Worm (Caenorhabditis elegans) whole organism, midembryonic: ENCODE results near the gene C32D5.12.

Experiments used
- T22C8.4 ChIP-seq: fragments of 200-800 bp; sonication (Bioruptor generic); IDR thresholded peaks from 2 replicates; pipeline ENCODE4 v1.3.6; 2022; ENCODE audit warnings: missing genetic modification characterization, missing compliant biosample characterization
- cog-1 ChIP-seq: sonication (generic microtip); optimal IDR thresholded peaks from 2 replicates; lab custom pipeline; 2016; ENCODE audit warnings: missing genetic modification characterization, missing compliant biosample characterization
- flt-1 ChIP-seq: fragments of 200-800 bp; sonication (Bioruptor generic); IDR thresholded peaks from 2 replicates; pipeline ENCODE4 v1.3.6; 2022; ENCODE audit warnings: missing genetic modification characterization, missing compliant biosample characterization
- klf-2 ChIP-seq: fragments of 200-800 bp; sonication (Bioruptor generic); conservative IDR thresholded peaks from 2 replicates; pipeline ENCODE4 v1.3.6; 2022; ENCODE audit warnings: missing genetic modification reagents, missing genetic modification characterization, missing compliant biosample characterization
- med-1 ChIP-seq: sonication (generic microtip); optimal IDR thresholded peaks from 2 replicates; lab custom pipeline; 2017; ENCODE audit warnings: missing genetic modification characterization, mild to moderate bottlenecking, missing compliant biosample characterization, antibody characterized with exemption, missing genetic modification reagents; ENCODE audit not compliant: insufficient read depth
- ref-1 ChIP-seq: fragments of 200-800 bp; sonication (Bioruptor generic); conservative IDR thresholded peaks from 2 replicates; pipeline ENCODE4 v1.3.6; 2022; ENCODE audit warnings: missing genetic modification reagents, missing genetic modification characterization, missing compliant biosample characterization
- tab-1 ChIP-seq: fragments of 200-800 bp; sonication (Bioruptor generic); IDR thresholded peaks from 2 replicates; pipeline ENCODE4 v1.3.6; 2022; ENCODE audit warnings: missing genetic modification characterization, missing compliant biosample characterization
- ztf-23 ChIP-seq: fragments of 200-800 bp; sonication (Bioruptor generic); IDR thresholded peaks from 2 replicates; pipeline ENCODE4 v1.3.6; 2022; ENCODE audit warnings: missing genetic modification reagents, missing genetic modification characterization, missing compliant biosample characterization
- ztf-29 ChIP-seq: fragments of 200-800 bp; sonication (Bioruptor generic); IDR thresholded peaks from 2 replicates; pipeline ENCODE4 v1.3.6; 2022; ENCODE audit warnings: missing genetic modification reagents, missing genetic modification characterization, missing compliant biosample characterization

C32D5.12 gene

DNA sequence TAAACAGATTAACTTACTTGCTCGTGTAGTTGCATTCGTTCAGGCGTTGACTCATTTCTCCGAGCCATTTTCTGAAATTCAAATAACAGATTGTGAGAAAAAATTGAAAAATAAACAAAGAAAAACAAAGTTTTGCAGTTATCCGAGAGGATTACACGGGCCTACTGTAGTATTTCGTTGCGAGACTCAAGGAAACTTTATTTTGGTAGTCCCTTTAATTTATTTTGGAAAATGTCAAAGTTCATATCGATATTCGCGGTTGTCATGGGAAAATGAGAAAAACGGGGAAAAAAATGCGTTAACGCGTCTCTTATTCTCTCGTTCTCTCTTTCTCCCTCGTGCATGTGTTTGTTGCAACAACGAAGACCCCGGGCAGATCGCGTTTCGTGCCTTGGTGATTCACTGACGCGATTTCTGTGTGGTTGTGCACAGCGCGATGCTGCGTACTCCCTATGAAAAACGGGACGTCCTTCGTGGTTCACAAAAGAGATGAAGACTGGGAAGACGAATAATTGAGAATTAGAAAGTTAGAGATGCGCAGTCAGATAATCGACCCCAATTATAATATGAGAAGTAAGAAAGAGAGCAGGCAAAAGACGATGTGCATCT is 27.5 kb downstream of the C32D5.12 start, which contains the start of gene set-4:
Gene set-4 (minus strand): TSS at position 120 of the 609 bp plus-strand sequence.
- TF ChIP-seq ztf-23 (peak; percentile 67; the same call in 1 of the 2 replicates), med-1 (GFP tag; lab: Kevin White, UChicago) (no peak), flt-1 (peak; percentile 52; the same call in 1 of the 2 replicates), ztf-29 (GFP tag; lab: Robert Waterston, UW) (no peak), cog-1 (tag; lab: Kevin White, UChicago) (peak; percentile 77)

- TF ChIP-seq cog-1 (tag; lab: Kevin White, UChicago) = no peak
- no peak for TF ChIP-seq ref-1
- TF ChIP-seq tab-1 (GFP tag; lab: Robert Waterston, UW) = no peak
- TF ChIP-seq ztf-29 (GFP tag; lab: Robert Waterston, UW) = no peak
- TF ChIP-seq T22C8.4 = no peak
- TF ChIP-seq med-1 (GFP tag; lab: Kevin White, UChicago) = no peak
- no peak for TF ChIP-seq klf-2 (GFP tag; lab: Robert Waterston, UW)
- TF ChIP-seq flt-1 = no peak
- TF ChIP-seq ztf-23 = no peak
Measured at ce11 chrII:6328672-6329071, 30.1 kb downstream of the C32D5.12 start.

- TF ChIP-seq cog-1 (tag; lab: Kevin White, UChicago) = no peak
- TF ChIP-seq ref-1 = no peak
- no peak for TF ChIP-seq klf-2 (GFP tag; lab: Robert Waterston, UW)
- TF ChIP-seq med-1 (GFP tag; lab: Kevin White, UChicago) = no peak
- no peak for TF ChIP-seq T22C8.4
- TF ChIP-seq ztf-23 = no peak
- TF ChIP-seq flt-1 = no peak
- no peak for TF ChIP-seq tab-1 (GFP tag; lab: Robert Waterston, UW)
- TF ChIP-seq ztf-29 (GFP tag; lab: Robert Waterston, UW) = no peak
Measured at ce11 chrII:6327317-6327716, 31.5 kb downstream of the C32D5.12 start.

DNA sequence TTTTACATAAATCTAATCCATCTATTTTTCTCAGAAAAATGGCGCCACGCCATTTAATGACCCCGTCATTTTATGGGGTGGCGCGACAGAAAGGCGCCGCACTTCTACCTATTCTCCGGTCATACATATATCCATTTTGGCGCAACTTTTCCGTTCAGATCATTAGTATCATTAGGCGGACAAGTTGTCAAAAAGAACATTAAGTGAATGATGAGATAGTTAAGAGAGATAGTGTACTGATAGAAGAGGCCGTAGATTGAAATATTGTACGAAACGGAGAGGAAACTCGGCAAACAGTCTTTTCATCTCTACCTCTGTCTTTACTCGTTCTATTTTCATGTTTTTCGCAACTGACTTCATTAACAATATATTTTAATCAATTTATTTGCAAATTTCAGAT is 34.7 kb downstream of the C32D5.12 start, which contains the start of gene sma-6:
Gene sma-6 (plus strand): TSS at position 399 of the 400 bp plus-strand sequence.
- no peak for TF ChIP-seq flt-1
- TF ChIP-seq ztf-23 = no peak
- TF ChIP-seq ref-1 = no peak
- TF ChIP-seq ztf-29 (GFP tag; lab: Robert Waterston, UW) = no peak
- no peak for TF ChIP-seq med-1 (GFP tag; lab: Kevin White, UChicago)
- no peak for TF ChIP-seq klf-2 (GFP tag; lab: Robert Waterston, UW)
- no peak for TF ChIP-seq cog-1 (tag; lab: Kevin White, UChicago)
- no peak for TF ChIP-seq T22C8.4
- TF ChIP-seq tab-1 (GFP tag; lab: Robert Waterston, UW) = no peak

DNA sequence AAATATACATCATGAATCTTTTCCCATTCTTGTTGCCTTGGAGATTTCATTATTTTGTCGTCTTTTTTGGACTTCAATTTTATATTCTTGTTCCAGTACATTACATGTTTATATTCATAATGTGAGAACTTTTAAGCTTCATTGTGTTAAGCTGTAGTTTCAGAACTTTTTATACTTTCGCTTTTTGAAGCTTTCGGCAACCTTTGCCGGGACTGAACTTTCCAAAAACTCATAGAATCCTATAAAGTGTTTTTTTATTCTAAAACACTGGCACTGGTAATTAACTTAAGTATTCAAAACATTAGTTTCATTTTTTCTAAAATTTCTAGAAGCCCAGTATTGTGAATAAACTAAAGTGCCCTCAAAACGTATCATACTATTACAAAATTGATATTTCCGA is 35.8 kb downstream of the C32D5.12 start, which contains the start of gene C32D5.4:
Gene C32D5.4 (minus strand): TSS at position 101 of the 400 bp plus-strand sequence.
- TF ChIP-seq flt-1 = no peak
- TF ChIP-seq tab-1 (GFP tag; lab: Robert Waterston, UW) = no peak
- TF ChIP-seq ztf-29 (GFP tag; lab: Robert Waterston, UW) = no peak
- no peak for TF ChIP-seq cog-1 (tag; lab: Kevin White, UChicago)
- TF ChIP-seq med-1 (GFP tag; lab: Kevin White, UChicago) = no peak
- TF ChIP-seq ref-1 = no peak
- no peak for TF ChIP-seq ztf-23
- TF ChIP-seq klf-2 (GFP tag; lab: Robert Waterston, UW) = no peak
- TF ChIP-seq T22C8.4 = no peak

- no peak for TF ChIP-seq ref-1
- TF ChIP-seq tab-1 (GFP tag; lab: Robert Waterston, UW) = no peak
- no peak for TF ChIP-seq klf-2 (GFP tag; lab: Robert Waterston, UW)
- TF ChIP-seq med-1 (GFP tag; lab: Kevin White, UChicago) = no peak
- no peak for TF ChIP-seq cog-1 (tag; lab: Kevin White, UChicago)
- no peak for TF ChIP-seq ztf-29 (GFP tag; lab: Robert Waterston, UW)
- no peak for TF ChIP-seq ztf-23
- TF ChIP-seq flt-1 = no peak
- TF ChIP-seq T22C8.4 = no peak
Measured at ce11 chrII:6322081-6322480, 36.7 kb downstream of the C32D5.12 start.

DNA sequence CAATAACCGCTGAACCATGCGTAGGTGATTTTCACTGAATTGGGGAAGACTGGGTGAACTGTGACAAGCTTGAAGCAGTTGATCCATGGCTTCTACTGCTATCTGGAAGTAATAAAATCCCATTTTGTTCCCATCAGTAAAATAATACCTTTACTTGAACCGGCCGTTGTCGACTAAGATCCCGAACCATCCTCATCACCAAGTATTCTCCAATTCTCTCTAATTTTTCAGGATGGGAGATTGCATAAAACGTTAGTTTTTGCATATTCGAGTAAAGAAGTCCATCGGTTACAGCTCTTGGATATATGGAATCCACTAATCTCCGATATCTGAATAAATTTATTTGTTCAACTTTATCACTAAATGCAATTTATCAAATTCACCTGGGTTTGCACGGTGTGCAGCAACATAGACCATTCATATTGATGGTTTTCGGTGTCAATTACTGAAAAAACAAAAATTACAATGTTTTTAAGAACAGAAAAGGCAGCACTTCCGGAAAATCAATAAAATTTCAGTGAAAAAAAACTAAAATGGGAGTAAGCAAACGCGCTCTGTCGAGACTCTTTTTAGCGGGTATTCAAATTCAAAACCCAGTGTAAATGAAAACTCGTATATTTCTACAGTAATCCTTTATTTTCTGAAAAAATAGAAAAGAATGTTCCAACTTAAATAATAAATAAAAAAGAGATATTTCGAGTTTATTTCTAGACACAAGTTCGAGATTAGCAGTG is 38.0 kb downstream of the C32D5.12 start, which contains the start of gene efr-3:
Gene efr-3 (minus strand): TSS at position 505 of the 734 bp plus-strand sequence.
- no peak for TF ChIP-seq flt-1
- TF ChIP-seq ztf-29 (GFP tag; lab: Robert Waterston, UW) = no peak
- TF ChIP-seq klf-2 (GFP tag; lab: Robert Waterston, UW) = no peak
- no peak for TF ChIP-seq ref-1
- TF ChIP-seq cog-1 (tag; lab: Kevin White, UChicago) = no peak
- TF ChIP-seq med-1 (GFP tag; lab: Kevin White, UChicago) = no peak
- no peak for TF ChIP-seq ztf-23
- TF ChIP-seq tab-1 (GFP tag; lab: Robert Waterston, UW) = no peak
- TF ChIP-seq T22C8.4 = no peak; the same call in 1 of the 2 replicates

ce11 chrII:6311888-6312287 is 46.9 kb downstream of the C32D5.12 start:
- TF ChIP-seq klf-2 (GFP tag; lab: Robert Waterston, UW) = no peak

ce11 chrII:6311459-6311858 is 47.3 kb downstream of the C32D5.12 start:
- TF ChIP-seq ztf-23 = no peak
- TF ChIP-seq med-1 (GFP tag; lab: Kevin White, UChicago) = no peak
- no peak for TF ChIP-seq cog-1 (tag; lab: Kevin White, UChicago)
- no peak for TF ChIP-seq flt-1
- no peak for TF ChIP-seq tab-1 (GFP tag; lab: Robert Waterston, UW)
- TF ChIP-seq ref-1 = no peak
- TF ChIP-seq ztf-29 (GFP tag; lab: Robert Waterston, UW) = no peak
- no peak for TF ChIP-seq T22C8.4
- no peak for TF ChIP-seq klf-2 (GFP tag; lab: Robert Waterston, UW)
